Worm (Caenorhabditis elegans) whole organism, L4 larva: ENCODE data around the gene gop-3.

ENCODE experiments used
- F37D6.2 ChIP-seq: sonication (generic microtip); optimal IDR thresholded peaks from 2 replicates; lab custom pipeline; 2016; ENCODE audit warnings: mild to moderate bottlenecking, missing genetic modification characterization, missing compliant biosample characterization
- F49E8.2 ChIP-seq: sonication (generic microtip); optimal IDR thresholded peaks from 2 replicates; lab custom pipeline; 2016; ENCODE audit warnings: missing compliant biosample characterization, mild to moderate bottlenecking, missing genetic modification characterization, borderline replicate concordance
- T26A8.4 ChIP-seq: fragments of 200-800 bp; sonication (Bioruptor generic); IDR thresholded peaks from 2 replicates; pipeline ENCODE4 v1.3.6; 2022; ENCODE audit warnings: missing genetic modification characterization, missing compliant biosample characterization
- Y105C5A.15 ChIP-seq: fragments of 200-800 bp; sonication (Bioruptor generic); IDR thresholded peaks from 2 replicates; pipeline ENCODE4 v1.3.6; 2022; ENCODE audit warnings: missing genetic modification characterization, missing compliant biosample characterization
- Y5F2A.4 ChIP-seq: fragments of 200-800 bp; sonication (Bioruptor generic); optimal IDR thresholded peaks from 2 replicates; lab custom pipeline; 2018; ENCODE audit warnings: mild to moderate bottlenecking, missing genetic modification characterization, missing compliant biosample characterization
- Y75B8A.6 ChIP-seq: fragments of 200-800 bp; sonication (Bioruptor generic); IDR thresholded peaks from 2 replicates; pipeline ENCODE4 v1.3.6; 2022; ENCODE audit warnings: missing genetic modification reagents, missing genetic modification characterization, missing compliant biosample characterization
- ZK337.2 ChIP-seq: fragments of 200-800 bp; sonication (Bioruptor generic); IDR thresholded peaks from 2 replicates; pipeline ENCODE4 v1.3.6; 2022; ENCODE audit warnings: missing genetic modification reagents, missing genetic modification characterization, missing compliant biosample characterization
- aha-1 ChIP-seq: fragments of 150-350 bp; peaks from one replicate; lab custom pipeline; 2014; ENCODE audit warnings: missing biosample characterization, missing genetic modification characterization
- attf-4 ChIP-seq: sonication (generic microtip); optimal IDR thresholded peaks from 3 replicates; lab custom pipeline; 2017; ENCODE audit warnings: missing biosample characterization, missing genetic modification characterization
- ceh-44 ChIP-seq: fragments of 200-800 bp; sonication (Bioruptor generic); IDR thresholded peaks from 2 replicates; pipeline ENCODE4 v1.3.6; 2022; ENCODE audit warnings: missing genetic modification reagents, missing genetic modification characterization, missing compliant biosample characterization
- cey-2 ChIP-seq: sonication (generic microtip); optimal IDR thresholded peaks from 3 replicates; lab custom pipeline; 2017; ENCODE audit warnings: missing genetic modification characterization, mild to moderate bottlenecking, missing compliant biosample characterization, antibody characterized with exemption, borderline replicate concordance; ENCODE audit not compliant: insufficient read depth
- daf-12 ChIP-seq: fragments of 150-350 bp; optimal IDR thresholded peaks from 2 replicates; lab custom pipeline; 2014; ENCODE audit warnings: missing biosample characterization, missing genetic modification reagents, missing genetic modification characterization
- daf-16 ChIP-seq, 3 experiments: sonication (generic microtip); optimal IDR thresholded peaks; 2 replicates each; lab custom pipeline; 2016 to 2017; ENCODE audit warnings: missing genetic modification characterization in 3 of 3, missing genetic modification reagents in 3 of 3, mild to moderate bottlenecking in 2 of 3, missing compliant biosample characterization in 2 of 3, missing biosample characterization in 1 of 3, moderate library complexity in 1 of 3
- daf-8 ChIP-seq: fragments of 200-800 bp; sonication (Bioruptor generic); IDR thresholded peaks from 2 replicates; pipeline ENCODE4 v1.3.6; 2022; ENCODE audit warnings: missing genetic modification characterization, missing compliant biosample characterization
- dmd-6 ChIP-seq: fragments of 200-800 bp; sonication (Bioruptor generic); IDR thresholded peaks from 2 replicates; pipeline ENCODE4 v1.3.6; 2022; ENCODE audit warnings: missing genetic modification reagents, missing genetic modification characterization, missing compliant biosample characterization
- duxl-1 ChIP-seq: sonication (generic microtip); optimal IDR thresholded peaks from 2 replicates; lab custom pipeline; 2016; ENCODE audit warnings: mild to moderate bottlenecking, missing genetic modification characterization, moderate library complexity, missing compliant biosample characterization; ENCODE audit not compliant: poor library complexity
- dve-1 ChIP-seq: sonication (generic microtip); optimal IDR thresholded peaks from 2 replicates; lab custom pipeline; 2017; ENCODE audit warnings: antibody characterized with exemption, mild to moderate bottlenecking, missing genetic modification characterization, missing compliant biosample characterization; ENCODE audit not compliant: insufficient read depth
- gei-8 ChIP-seq: fragments of 200-800 bp; sonication (Bioruptor generic); optimal IDR thresholded peaks from 2 replicates; lab custom pipeline; 2018; ENCODE audit warnings: mild to moderate bottlenecking, missing genetic modification characterization, missing compliant biosample characterization
- hif-1 ChIP-seq, 2 experiments: sonication (generic microtip); optimal IDR thresholded peaks; 2 replicates each; lab custom pipeline; 2016 to 2017; ENCODE audit warnings: missing compliant biosample characterization in 2 of 2, missing genetic modification characterization in 2 of 2, missing genetic modification reagents in 2 of 2, missing genotype in 2 of 2, mild to moderate bottlenecking in 1 of 2
- hlh-11 ChIP-seq: fragments of 200-800 bp; sonication (Bioruptor generic); optimal IDR thresholded peaks from 2 replicates; lab custom pipeline; 2018; ENCODE audit warnings: mild to moderate bottlenecking, missing genetic modification characterization, missing compliant biosample characterization
- hlh-30 ChIP-seq: sonication (generic microtip); optimal IDR thresholded peaks from 2 replicates; lab custom pipeline; 2017; ENCODE audit warnings: antibody characterized with exemption, mild to moderate bottlenecking, missing genetic modification characterization, missing compliant biosample characterization; ENCODE audit not compliant: insufficient read depth
- lin-1 ChIP-seq: fragments of 200-800 bp; sonication (Bioruptor generic); IDR thresholded peaks from 2 replicates; pipeline ENCODE4 v1.3.6; 2022; ENCODE audit warnings: missing genetic modification reagents, missing genetic modification characterization, missing compliant biosample characterization
- lin-13 ChIP-seq: fragments of 150-350 bp; optimal IDR thresholded peaks from 2 replicates; lab custom pipeline; 2014; ENCODE audit warnings: missing biosample characterization, missing genetic modification reagents, missing genetic modification characterization
- lin-15B ChIP-seq: fragments of 150-350 bp; sonication (generic microtip); optimal IDR thresholded peaks from 3 replicates; lab custom pipeline; 2014; ENCODE audit warnings: missing biosample characterization, missing genetic modification characterization
- lir-3 ChIP-seq: sonication (generic microtip); optimal IDR thresholded peaks from 2 replicates; lab custom pipeline; 2016; ENCODE audit warnings: mild to moderate bottlenecking, missing genetic modification characterization, missing compliant biosample characterization
- lsy-2 ChIP-seq, 2 experiments: fragments of 150-350 bp in 1 of 2; sonication (generic microtip) in 1 of 2; optimal IDR thresholded peaks; 2 replicates each; lab custom pipeline; 2014 to 2017; ENCODE audit warnings: missing biosample characterization in 2 of 2, missing genetic modification characterization in 2 of 2
- mxl-2 ChIP-seq: fragments of 200-800 bp; sonication (Bioruptor generic); conservative IDR thresholded peaks from 2 replicates; pipeline ENCODE4 v1.3.6; 2022; ENCODE audit warnings: missing genetic modification reagents, missing genetic modification characterization, missing compliant biosample characterization
- nhr-102 ChIP-seq: sonication (generic microtip); optimal IDR thresholded peaks from 2 replicates; lab custom pipeline; 2016; ENCODE audit warnings: mild to moderate bottlenecking, missing genetic modification characterization, moderate library complexity, missing compliant biosample characterization
- nhr-11 ChIP-seq: fragments of 150-350 bp; optimal IDR thresholded peaks from 2 replicates; lab custom pipeline; 2014; ENCODE audit warnings: missing biosample characterization, missing genetic modification characterization
- nhr-111 ChIP-seq: fragments of 200-800 bp; sonication (Bioruptor generic); optimal IDR thresholded peaks from 2 replicates; lab custom pipeline; 2018; ENCODE audit warnings: mild to moderate bottlenecking, missing genetic modification characterization, missing compliant biosample characterization
- nhr-237 ChIP-seq: sonication (generic microtip); optimal IDR thresholded peaks from 2 replicates; lab custom pipeline; 2017; ENCODE audit warnings: missing biosample characterization, missing genetic modification characterization
- nhr-42 ChIP-seq: fragments of 200-800 bp; sonication (Bioruptor generic); IDR thresholded peaks from 2 replicates; pipeline ENCODE4 v1.3.6; 2022; ENCODE audit warnings: missing genetic modification characterization, missing compliant biosample characterization
- pqm-1 ChIP-seq: sonication (generic microtip); optimal IDR thresholded peaks from 2 replicates; lab custom pipeline; 2017; ENCODE audit warnings: missing biosample characterization, missing genetic modification characterization
- rbr-2 ChIP-seq: sonication (generic microtip); optimal IDR thresholded peaks from 2 replicates; lab custom pipeline; 2016; ENCODE audit warnings: missing genotype, missing genetic modification characterization, missing compliant biosample characterization
- sdz-12 ChIP-seq: fragments of 200-800 bp; sonication (Bioruptor generic); optimal IDR thresholded peaks from 2 replicates; lab custom pipeline; 2018; ENCODE audit warnings: mild to moderate bottlenecking, missing genetic modification characterization, missing compliant biosample characterization
- spr-3 ChIP-seq: fragments of 200-800 bp; sonication (Bioruptor generic); optimal IDR thresholded peaks from 2 replicates; lab custom pipeline; 2018; ENCODE audit warnings: mild to moderate bottlenecking, missing genetic modification characterization, missing compliant biosample characterization
- unc-130 ChIP-seq: sonication (generic microtip); optimal IDR thresholded peaks from 2 replicates; lab custom pipeline; 2016; ENCODE audit warnings: missing genetic modification reagents, missing genetic modification characterization, missing compliant biosample characterization
- unc-62 ChIP-seq, 3 experiments: fragments of 150-350 bp in 1 of 3; sonication (generic microtip); optimal IDR thresholded peaks in 2 of 3; peaks in 1 of 3; 1 replicate in 1 of 3; 2 replicates in 2 of 3; lab custom pipeline; 2014 to 2017; ENCODE audit warnings: missing biosample characterization in 3 of 3, missing genetic modification characterization in 3 of 3, missing genetic modification reagents in 3 of 3, missing genotype in 1 of 3
- vab-7 ChIP-seq: fragments of 200-800 bp; sonication (Bioruptor generic); IDR thresholded peaks from 2 replicates; pipeline ENCODE4 v1.3.6; 2022; ENCODE audit warnings: missing genetic modification reagents, missing genetic modification characterization, missing compliant biosample characterization
- zfp-2 ChIP-seq: sonication (generic microtip); optimal IDR thresholded peaks from 2 replicates; lab custom pipeline; 2016; ENCODE audit warnings: mild to moderate bottlenecking, missing genetic modification characterization, missing compliant biosample characterization
- zip-11 ChIP-seq: fragments of 200-800 bp; sonication (Bioruptor generic); IDR thresholded peaks from 2 replicates; pipeline ENCODE4 v1.3.6; 2022; ENCODE audit warnings: missing genetic modification characterization, missing compliant biosample characterization
- zip-2 ChIP-seq: fragments of 150-350 bp; optimal IDR thresholded peaks from 2 replicates; lab custom pipeline; 2014; ENCODE audit warnings: missing biosample characterization, missing genetic modification characterization
- ztf-7 ChIP-seq: fragments of 150-350 bp; optimal IDR thresholded peaks from 2 replicates; lab custom pipeline; 2014; ENCODE audit warnings: missing biosample characterization, missing genetic modification characterization

The gop-3 gene

ce11 chrIII:5294867-5295266, 34.4 kb downstream of the gop-3 start (continued):
- TF ChIP-seq lir-3 (tag; lab: Kevin White, UChicago) (peak; percentile 81), rbr-2 (tag; lab: Kevin White, UChicago) (peak; percentile 64), hlh-11 (tag; lab: Kevin White, UChicago) (no peak), ceh-44 (GFP tag; lab: Robert Waterston, UW) (peak; percentile 85; the same call in 1 of the 2 replicates), mxl-2 (peak; percentile 80), T26A8.4 (GFP tag; lab: Robert Waterston, UW) (peak; percentile 87), lin-13 (GFP tag; lab: Kevin White, UChicago) (no peak), lin-15B (no peak), ztf-7 (tag; lab: Kevin White, UChicago) (no peak), attf-4 (tag; lab: Kevin White, UChicago) (no peak), nhr-111 (GFP tag; lab: Kevin White, UChicago) (peak; percentile 25), daf-12 (no peak), lsy-2 (tag; optimal IDR thresholded peaks at IDR 0.05; lab: Kevin White, UChicago) (no peak), Y75B8A.6 (GFP tag; lab: Robert Waterston, UW) (0 out of 2 replicates have a peak, but pooled peaks have one; percentile 80), daf-16 (GFP tag; optimal IDR thresholded peaks at IDR 0.05; lab: Kevin White, UChicago) (peak; percentile 78 to 86), daf-16 (tag; optimal IDR thresholded peaks at IDR 0.05; lab: Kevin White, UChicago) (peak; percentile 46), duxl-1 (tag; lab: Kevin White, UChicago) (peak; percentile 71), gei-8 (GFP tag; lab: Kevin White, UChicago) (peak; percentile 79)

ce11 chrIII:5301786-5302268, 41.3 kb downstream of the gop-3 start, which contains the start of the genes T15B12.2 and F52C9.5:
Gene T15B12.2 (minus strand): TSS chrIII:5301886.
Gene F52C9.5 (plus strand): TSS chrIII:5302218.
- TF ChIP-seq zip-2 (tag; lab: Kevin White, UChicago) = no peak
- TF ChIP-seq lin-13 (GFP tag; lab: Kevin White, UChicago) = no peak
- no peak for TF ChIP-seq dve-1
- TF ChIP-seq unc-130 (GFP tag; lab: Kevin White, UChicago) = no peak
- TF ChIP-seq zip-11 (GFP tag; lab: Robert Waterston, UW) = no peak
- no peak for TF ChIP-seq spr-3 (GFP tag; lab: Kevin White, UChicago)
- no peak for TF ChIP-seq nhr-42
- no peak for TF ChIP-seq cey-2

ce11 chrIII:5304044-5304443, 43.5 kb downstream of the gop-3 start:
- no peak for TF ChIP-seq daf-8 (GFP tag; lab: Robert Waterston, UW)
- TF ChIP-seq vab-7 = no peak
- no peak for TF ChIP-seq nhr-11 (tag; lab: Kevin White, UChicago)
- peak in 1 of 2 experiments; percentile 98 for TF ChIP-seq unc-62 (GFP tag; optimal IDR thresholded peaks at IDR 0.05 in 1 of 2; lab: Kevin White, UChicago)
- TF ChIP-seq unc-62 (tag; optimal IDR thresholded peaks at IDR 0.05; lab: Kevin White, UChicago) = no peak

ce11 chrIII:5305725-5306124, 45.2 kb downstream of the gop-3 start:
- TF ChIP-seq nhr-11 (tag; lab: Kevin White, UChicago) (peak; percentile 20), ZK337.2 (GFP tag; lab: Robert Waterston, UW) (peak; percentile 84), dve-1 (peak; percentile 29), F49E8.2 (tag; lab: Kevin White, UChicago) (peak; percentile 61), F37D6.2 (tag; lab: Kevin White, UChicago) (peak; percentile 18), pqm-1 (tag; lab: Kevin White, UChicago) (no peak), ceh-44 (GFP tag; lab: Robert Waterston, UW) (peak; percentile 78), daf-8 (GFP tag; lab: Robert Waterston, UW) (0 out of 2 replicates have a peak, but pooled peaks have one; percentile 65), dmd-6 (peak; percentile 66), sdz-12 (peak; percentile 92), Y5F2A.4 (GFP tag; lab: Kevin White, UChicago) (peak; percentile 79), hif-1 (tag; optimal IDR thresholded peaks at IDR 0.05; lab: Kevin White, UChicago) (peak; percentile 15 to 62), lin-1 (GFP tag; lab: Robert Waterston, UW) (peak; percentile 84), hlh-30 (peak; percentile 49), nhr-237 (tag; lab: Kevin White, UChicago) (no peak), aha-1 (tag; lab: Kevin White, UChicago) (peak; percentile 37), nhr-102 (peak; percentile 56), Y105C5A.15 (GFP tag; lab: Robert Waterston, UW) (peak; percentile 91), ztf-7 (tag; lab: Kevin White, UChicago) (peak; percentile 63), zfp-2 (tag; lab: Kevin White, UChicago) (no peak)
